Worm (Caenorhabditis elegans) whole organism, late embryonic: ENCODE measurements around the gene F53B3.3.

Source experiments
- ama-1 ChIP-seq: fragments of 150-350 bp; optimal IDR thresholded peaks from 2 replicates; lab custom pipeline; 2014
- ceh-31 ChIP-seq: sonication (generic microtip); optimal IDR thresholded peaks from 2 replicates; lab custom pipeline; 2016; ENCODE audit warnings: missing genetic modification characterization, missing compliant biosample characterization
- ceh-9 ChIP-seq: sonication (generic microtip); optimal IDR thresholded peaks from 2 replicates; lab custom pipeline; 2016; ENCODE audit warnings: mild to moderate bottlenecking, missing genetic modification characterization, inconsistent platforms, missing compliant biosample characterization
- dmd-4 ChIP-seq: sonication (generic microtip); optimal IDR thresholded peaks from 2 replicates; lab custom pipeline; 2016; ENCODE audit warnings: borderline replicate concordance, missing genetic modification characterization, missing compliant biosample characterization
- hlh-6 ChIP-seq: sonication (generic microtip); optimal IDR thresholded peaks from 2 replicates; lab custom pipeline; 2016; ENCODE audit warnings: missing genotype, missing genetic modification characterization, missing compliant biosample characterization
- pqm-1 ChIP-seq: sonication (generic microtip); optimal IDR thresholded peaks from 2 replicates; lab custom pipeline; 2016; ENCODE audit warnings: missing genetic modification characterization, missing compliant biosample characterization

- TF ChIP-seq ama-1 (lab: Kevin White, UChicago) (no peak), dmd-4 (tag; lab: Kevin White, UChicago) (no peak), pqm-1 (tag; lab: Kevin White, UChicago) (no peak), hlh-6 (tag; lab: Kevin White, UChicago) (no peak), ceh-9 (tag; lab: Kevin White, UChicago) (no peak), ceh-31 (tag; lab: Kevin White, UChicago) (no peak)
Observed at ce11 chrX:2865591-2866217, 5.2 kb downstream of the F53B3.3 start.
